Fruit fly (Drosophila melanogaster): ENCODE measurements around the gene CG7655.

Gene CG7655

dm6 chr3R:17686875-17687274 lies 4.4 kb downstream of the CG7655 start, which contains the start of gene CG31249 (continued):
- no peak for TF ChIP-seq tgo (GFP tag; IDR thresholded peaks at IDR 0.05)
- no peak for TF ChIP-seq ap (GFP tag; IDR thresholded peaks at IDR 0.05)
- no peak for TF ChIP-seq E2f1 (GFP tag; IDR thresholded peaks at IDR 0.05)
- no peak for TF ChIP-seq fru (optimal IDR thresholded peaks at IDR 0.05)
- no peak for TF ChIP-seq disco-r (GFP tag; optimal IDR thresholded peaks at IDR 0.05)
- TF ChIP-seq Gsc (GFP tag; IDR thresholded peaks at IDR 0.05): no peak
- TF ChIP-seq CG4707 (GFP tag; optimal IDR thresholded peaks at IDR 0.05): no peak
- no peak for TF ChIP-seq ewg (GFP tag; optimal IDR thresholded peaks at IDR 0.05)
- no peak for TF ChIP-seq sob (GFP tag; IDR thresholded peaks at IDR 0.05)
- no peak for TF ChIP-seq Neu2 (GFP tag; optimal IDR thresholded peaks at IDR 0.05; ENCODE audit: borderline replicate concordance)
- TF ChIP-seq CG13123 (GFP tag; optimal IDR thresholded peaks at IDR 0.05): no peak
- TF ChIP-seq Hr3 (GFP tag; optimal IDR thresholded peaks at IDR 0.05): no peak
- TF ChIP-seq Tbp (GFP tag; optimal IDR thresholded peaks at IDR 0.05): no peak
- TF ChIP-seq CG14014 (GFP tag; IDR thresholded peaks at IDR 0.05): no peak
- TF ChIP-seq CG7357 (GFP tag; IDR thresholded peaks at IDR 0.05): no peak
- no peak for TF ChIP-seq fd102C (GFP tag; optimal IDR thresholded peaks at IDR 0.05)
- TF ChIP-seq CG8359 (GFP tag; optimal IDR thresholded peaks at IDR 0.05; ENCODE audit: borderline replicate concordance): no peak
- no peak for TF ChIP-seq abd-A (tag; optimal IDR thresholded peaks at IDR 0.05)
- TF ChIP-seq ara (GFP tag; IDR thresholded peaks at IDR 0.05): no peak
- TF ChIP-seq HmgZ (tag; optimal IDR thresholded peaks at IDR 0.05): peak; percentile 8
- no peak for TF ChIP-seq mam (GFP tag; optimal IDR thresholded peaks at IDR 0.05)
- no peak for TF ChIP-seq Dek (tag; optimal IDR thresholded peaks at IDR 0.05)
- no peak for TF ChIP-seq gsb (GFP tag; IDR thresholded peaks at IDR 0.05)
- TF ChIP-seq hth (optimal IDR thresholded peaks at IDR 0.05): no peak
- no peak for TF ChIP-seq CG16863 (GFP tag; optimal IDR thresholded peaks at IDR 0.05)
- no peak for TF ChIP-seq Side (GFP tag; optimal IDR thresholded peaks at IDR 0.05)
- no peak for TF ChIP-seq fd64A (GFP tag; optimal IDR thresholded peaks at IDR 0.05)
- TF ChIP-seq Mrtf (GFP tag; IDR thresholded peaks at IDR 0.05): no peak
- TF ChIP-seq CG10209 (GFP tag; optimal IDR thresholded peaks at IDR 0.05): no peak
- TF ChIP-seq Ets65A (GFP tag): no peak
- TF ChIP-seq repo (GFP tag; optimal IDR thresholded peaks at IDR 0.05): no peak
- TF ChIP-seq h (optimal IDR thresholded peaks at IDR 0.05): no peak
- TF ChIP-seq Sry-β (GFP tag; optimal IDR thresholded peaks at IDR 0.05): no peak
- TF ChIP-seq Lim3 (GFP tag; IDR thresholded peaks at IDR 0.05): no peak
- no peak for TF ChIP-seq NC2β (GFP tag; optimal IDR thresholded peaks at IDR 0.05)
- TF ChIP-seq Abd-B (GFP tag; optimal IDR thresholded peaks at IDR 0.05): no peak
- TF ChIP-seq bigmax (GFP tag; optimal IDR thresholded peaks at IDR 0.05): no peak
- no peak for TF ChIP-seq croc (GFP tag; conservative IDR thresholded peaks at IDR 0.05)
- TF ChIP-seq sima (GFP tag; optimal IDR thresholded peaks at IDR 0.05): no peak
- no peak for TF ChIP-seq ranshi (GFP tag; IDR thresholded peaks at IDR 0.05)
- no peak for TF ChIP-seq CG1233 (GFP tag; optimal IDR thresholded peaks at IDR 0.05)
- TF ChIP-seq tll (GFP tag; optimal IDR thresholded peaks at IDR 0.05): no peak
- TF ChIP-seq sug (tag; optimal IDR thresholded peaks at IDR 0.05): no peak
- TF ChIP-seq CG3407 (GFP tag; optimal IDR thresholded peaks at IDR 0.05): no peak
- TF ChIP-seq CG3847 (GFP tag; IDR thresholded peaks at IDR 0.05): peak; percentile 22; the same call in 1 of the 2 replicates
- TF ChIP-seq CG32767 (GFP tag; IDR thresholded peaks at IDR 0.05): no peak
- no peak for TF ChIP-seq ac (GFP tag; optimal IDR thresholded peaks at IDR 0.05)
- TF ChIP-seq CG6683 (GFP tag; optimal IDR thresholded peaks at IDR 0.05): no peak
- no peak for TF ChIP-seq CG18619 (GFP tag; optimal IDR thresholded peaks at IDR 0.05)
- no peak for TF ChIP-seq CG3163 (GFP tag; optimal IDR thresholded peaks at IDR 0.05)
- no peak for TF ChIP-seq Oaz (GFP tag; IDR thresholded peaks at IDR 0.05)
- TF ChIP-seq fd96Cb (tag; optimal IDR thresholded peaks at IDR 0.05): no peak
- no peak for TF ChIP-seq Fer1 (GFP tag; optimal IDR thresholded peaks at IDR 0.05)
- no peak for TF ChIP-seq CG12299 (tag; optimal IDR thresholded peaks at IDR 0.05)
